In the genomic region with DNA sequence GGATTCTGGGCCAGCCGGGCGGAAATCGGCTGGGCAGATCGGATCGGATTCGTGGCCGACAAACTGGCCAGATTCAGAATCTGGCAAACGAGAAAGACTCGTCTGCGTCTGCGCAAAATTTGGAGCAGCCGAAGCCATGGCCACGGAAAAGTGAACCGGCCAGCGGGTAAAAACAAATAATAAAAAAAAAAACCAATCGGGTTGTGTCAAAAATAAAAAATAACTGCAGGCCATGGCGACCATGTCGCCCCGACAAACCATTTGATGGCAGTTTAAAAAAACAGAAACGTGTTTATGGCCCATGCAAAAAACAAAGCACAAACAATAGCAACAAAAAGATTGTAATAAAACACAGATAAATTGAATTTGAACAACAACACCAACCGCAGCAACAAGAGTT, we compare ENCODE assay signal across 3 fruit fly cellular contexts.
A peak's percentile ranks its signal among the peaks of the same experiment; 100 is the strongest.
TF ChIP-seq lines count a peak whose summit lies in the region.

No protein-coding gene starts in this region.

- TF ChIP-seq CTCF in whole organism, embryonic (GFP tag; optimal IDR thresholded peaks at IDR 0.05; lab: Kevin White, UChicago), result no peak

TF ChIP-seq in whole organism, embryonic, 481 proteins besides CTCF, POLR2A, EP300 and RAD21:
- TF ChIP-seq CG8924 (tag; optimal IDR thresholded peaks at IDR 0.05; lab: Kevin White, UChicago), result no peak
- 0 out of 4 replicates have a peak, but pooled peaks have one; percentile 42 for TF ChIP-seq chinmo (GFP tag; IDR thresholded peaks at IDR 0.05; lab: Robert Waterston, UW; ENCODE audit: partially characterized antibody)
TF ChIP-seq in whole organism, embryonic: peak in this region for 1.

TF ChIP-seq in whole organism, prepupa, 60 proteins besides CTCF, POLR2A, EP300 and RAD21:
- TF ChIP-seq acj6 (GFP tag; optimal IDR thresholded peaks at IDR 0.05; lab: Kevin White, UChicago) (no peak), CG3919 (GFP tag; optimal IDR thresholded peaks at IDR 0.05; lab: Kevin White, UChicago) (no peak), CG8119 (GFP tag; IDR thresholded peaks at IDR 0.05; lab: Robert Waterston, UW) (peak; percentile 43; the same call in 1 of the 3 replicates), cyc (GFP tag; optimal IDR thresholded peaks at IDR 0.05; lab: Kevin White, UChicago) (no peak), CG6792 (GFP tag; optimal IDR thresholded peaks at IDR 0.05; lab: Kevin White, UChicago) (no peak), dac (GFP tag; optimal IDR thresholded peaks at IDR 0.05; lab: Kevin White, UChicago) (no peak), CG31627 (GFP tag; optimal IDR thresholded peaks at IDR 0.05; lab: Kevin White, UChicago) (no peak), Sox15 (GFP tag; optimal IDR thresholded peaks at IDR 0.05; lab: Kevin White, UChicago) (no peak), Hr4 (GFP tag; optimal IDR thresholded peaks at IDR 0.05; lab: Kevin White, UChicago) (no peak), ss (GFP tag; optimal IDR thresholded peaks at IDR 0.05; lab: Kevin White, UChicago) (no peak), eg (GFP tag; IDR thresholded peaks at IDR 0.05; lab: Robert Waterston, UW) (peak; percentile 63; the same call in 1 of the 3 replicates), CG15336 (GFP tag; IDR thresholded peaks at IDR 0.05; lab: Robert Waterston, UW) (peak; percentile 51), CG8632 (GFP tag; optimal IDR thresholded peaks at IDR 0.05; lab: Kevin White, UChicago) (no peak)

TF ChIP-seq in whole organism, pupa, 21 proteins besides CTCF, POLR2A, EP300 and RAD21:
- TF ChIP-seq Ets98B (GFP tag; IDR thresholded peaks at IDR 0.05; lab: Robert Waterston, UW) (peak; percentile 44; the same call in 1 of the 2 replicates), Pif1B (GFP tag; optimal IDR thresholded peaks at IDR 0.05; lab: Kevin White, UChicago) (no peak)
